Worm (Caenorhabditis elegans) whole organism, midembryonic: ENCODE measurements around the gene T11F9.7.

Source experiments
- T22C8.4 ChIP-seq: fragments of 200-800 bp; sonication (Bioruptor generic); IDR thresholded peaks from 2 replicates; pipeline ENCODE4 v1.3.6; 2022; ENCODE audit warnings: missing genetic modification characterization, missing compliant biosample characterization
- cog-1 ChIP-seq: sonication (generic microtip); optimal IDR thresholded peaks from 2 replicates; lab custom pipeline; 2016; ENCODE audit warnings: missing genetic modification characterization, missing compliant biosample characterization
- flt-1 ChIP-seq: fragments of 200-800 bp; sonication (Bioruptor generic); IDR thresholded peaks from 2 replicates; pipeline ENCODE4 v1.3.6; 2022; ENCODE audit warnings: missing genetic modification characterization, missing compliant biosample characterization
- klf-2 ChIP-seq: fragments of 200-800 bp; sonication (Bioruptor generic); conservative IDR thresholded peaks from 2 replicates; pipeline ENCODE4 v1.3.6; 2022; ENCODE audit warnings: missing genetic modification reagents, missing genetic modification characterization, missing compliant biosample characterization
- tab-1 ChIP-seq: fragments of 200-800 bp; sonication (Bioruptor generic); IDR thresholded peaks from 2 replicates; pipeline ENCODE4 v1.3.6; 2022; ENCODE audit warnings: missing genetic modification characterization, missing compliant biosample characterization
- ztf-23 ChIP-seq: fragments of 200-800 bp; sonication (Bioruptor generic); IDR thresholded peaks from 2 replicates; pipeline ENCODE4 v1.3.6; 2022; ENCODE audit warnings: missing genetic modification reagents, missing genetic modification characterization, missing compliant biosample characterization
- ztf-29 ChIP-seq: fragments of 200-800 bp; sonication (Bioruptor generic); IDR thresholded peaks from 2 replicates; pipeline ENCODE4 v1.3.6; 2022; ENCODE audit warnings: missing genetic modification reagents, missing genetic modification characterization, missing compliant biosample characterization

DNA sequence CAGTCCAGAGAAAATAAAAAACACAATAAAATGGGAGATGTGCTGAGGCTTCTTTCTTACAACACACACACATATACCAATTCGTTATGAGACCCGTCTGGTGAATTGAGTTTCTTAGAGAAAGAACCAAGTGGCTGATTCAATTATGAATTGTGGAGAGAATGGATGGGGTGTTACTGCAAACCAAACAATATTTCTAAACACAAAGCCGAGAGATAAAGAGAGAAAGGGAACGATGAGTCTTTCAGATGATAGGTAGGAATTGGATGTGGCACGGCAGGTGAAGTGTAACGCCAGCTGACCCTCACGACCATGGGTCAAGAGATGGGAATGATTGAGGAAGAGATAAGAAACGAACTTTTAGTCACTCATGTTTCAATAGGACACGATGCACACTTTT, 29.4 kb upstream of the T11F9.7 start, which contains the start of gene mig-17:
- TF ChIP-seq ztf-23 (GFP tag; lab: Robert Waterston, UW) (no peak), ztf-29 (GFP tag; lab: Robert Waterston, UW) (no peak), flt-1 (GFP tag; lab: Robert Waterston, UW) (no peak), tab-1 (GFP tag; lab: Robert Waterston, UW) (no peak), cog-1 (tag; lab: Kevin White, UChicago) (no peak), klf-2 (GFP tag; lab: Robert Waterston, UW) (no peak), T22C8.4 (GFP tag; lab: Robert Waterston, UW) (no peak)
